Worm (Caenorhabditis elegans): ENCODE results near the gene josd-1.

- no peak for TF ChIP-seq lsy-2 (tag; optimal IDR thresholded peaks at IDR 0.05)
- TF ChIP-seq nhr-76 (tag; optimal IDR thresholded peaks at IDR 0.05) = no peak
- no peak for TF ChIP-seq lin-13 (tag; optimal IDR thresholded peaks at IDR 0.05)
- no peak for TF ChIP-seq pha-4 (tag; optimal IDR thresholded peaks at IDR 0.05)
- no peak for TF ChIP-seq unc-39 (tag; optimal IDR thresholded peaks at IDR 0.05)
- no peak for TF ChIP-seq nhr-237 (tag; optimal IDR thresholded peaks at IDR 0.05)
- no peak for TF ChIP-seq cnd-1 (tag; optimal IDR thresholded peaks at IDR 0.05)
- TF ChIP-seq unc-62 (GFP tag; optimal IDR thresholded peaks at IDR 0.05) = no peak
Measured at ce11 chrIII:2794057-2794456, 42.4 kb upstream of the josd-1 start.
